Fruit fly (Drosophila melanogaster) whole organism, wandering third instar larva: ENCODE results near the gene CG14440.

ENCODE experiments used
- Abd-B ChIP-seq: fragments of >200 bp; optimal IDR thresholded peaks from 2 replicates; lab custom pipeline; 2017; ENCODE audit warnings: missing biosample characterization, missing genetic modification characterization
- CG9705 ChIP-seq: fragments of 200-800 bp; sonication (Bioruptor generic); optimal IDR thresholded peaks from 2 replicates; lab custom pipeline; 2018; ENCODE audit warnings: missing biosample characterization, mild to moderate bottlenecking, missing genetic modification characterization
- CrebA ChIP-seq: fragments of 200-800 bp; sonication (Bioruptor generic); optimal IDR thresholded peaks from 2 replicates; lab custom pipeline; 2016; ENCODE audit warnings: missing biosample characterization, mild to moderate bottlenecking, missing genetic modification characterization, borderline replicate concordance
- Dfd ChIP-seq: fragments of >200 bp; optimal IDR thresholded peaks from 2 replicates; lab custom pipeline; 2017; ENCODE audit warnings: missing biosample characterization, missing genetic modification characterization
- Dif ChIP-seq: fragments of 200-275, 200-300 bp; sonication (Bioruptor generic); optimal IDR thresholded peaks from 2 replicates; lab custom pipeline; 2018; ENCODE audit warnings: missing biosample characterization, missing genetic modification characterization; ENCODE audit not compliant: partially characterized antibody
- GATAd ChIP-seq: sonication (Bioruptor generic); optimal IDR thresholded peaks from 2 replicates; lab custom pipeline; 2016; ENCODE audit warnings: missing biosample characterization, missing genetic modification characterization
- HLH106 ChIP-seq: fragments of 200-800 bp; optimal IDR thresholded peaks from 3 replicates; lab custom pipeline; 2019; ENCODE audit warnings: missing biosample characterization, mild to moderate bottlenecking, missing genetic modification characterization, moderate library complexity
- Hnf4 ChIP-seq: fragments of 200-800 bp; sonication (Bioruptor generic); optimal IDR thresholded peaks from 2 replicates; lab custom pipeline; 2016; ENCODE audit warnings: missing biosample characterization, mild to moderate bottlenecking, missing genetic modification characterization
- Hr83 ChIP-seq: fragments of 200-300 bp; sonication (Bioruptor generic); optimal IDR thresholded peaks from 2 replicates; lab custom pipeline; 2016; ENCODE audit warnings: missing biosample characterization, mild to moderate bottlenecking, missing genetic modification characterization, moderate library complexity; ENCODE audit not compliant: poor library complexity, severe bottlenecking
- Jra ChIP-seq: sonication (Bioruptor generic); optimal IDR thresholded peaks from 2 replicates; lab custom pipeline; 2016; ENCODE audit warnings: missing biosample characterization, missing genetic modification characterization
- Mio ChIP-seq: sonication (Bioruptor generic); optimal IDR thresholded peaks from 2 replicates; lab custom pipeline; 2016; ENCODE audit warnings: missing biosample characterization, missing genetic modification characterization
- Myc ChIP-seq: fragments of >200 bp; optimal IDR thresholded peaks from 2 replicates; lab custom pipeline; 2017
- N ChIP-seq: fragments of >200 bp; optimal IDR thresholded peaks from 2 replicates; lab custom pipeline; 2018; ENCODE audit warnings: missing biosample characterization, missing external identifiers, missing genetic modification characterization
- OdsH ChIP-seq: fragments of 200-800 bp; sonication (Bioruptor generic); optimal IDR thresholded peaks from 2 replicates; lab custom pipeline; 2016; ENCODE audit warnings: missing biosample characterization, mild to moderate bottlenecking, missing genetic modification characterization
- Rel ChIP-seq, 2 experiments: fragments of 200-800 bp; sonication (Bioruptor generic) in 1 of 2; optimal IDR thresholded peaks; 2 replicates in 1 of 2; 3 replicates in 1 of 2; lab custom pipeline; 2016 to 2019; ENCODE audit warnings: mild to moderate bottlenecking in 2 of 2, missing biosample characterization in 2 of 2, missing genetic modification characterization in 2 of 2, moderate library complexity in 1 of 2
- Sp1 ChIP-seq: fragments of 200-800 bp; sonication (Bioruptor generic); optimal IDR thresholded peaks from 3 replicates; lab custom pipeline; 2019; ENCODE audit warnings: missing biosample characterization, mild to moderate bottlenecking, missing genetic modification characterization, moderate library complexity
- Vsx2 ChIP-seq: fragments of 200-300, 225-300 bp; sonication (Bioruptor generic); optimal IDR thresholded peaks from 2 replicates; lab custom pipeline; 2018; ENCODE audit warnings: missing biosample characterization, missing genetic modification characterization; ENCODE audit not compliant: partially characterized antibody
- br ChIP-seq: fragments of 200-800 bp; sonication (Bioruptor generic); optimal IDR thresholded peaks from 2 replicates; lab custom pipeline; 2016; ENCODE audit warnings: missing biosample characterization, missing genetic modification characterization
- brk ChIP-seq: fragments of 200-800 bp; sonication (Bioruptor generic); optimal IDR thresholded peaks from 2 replicates; lab custom pipeline; 2016; ENCODE audit warnings: missing biosample characterization, mild to moderate bottlenecking, missing genetic modification characterization
- dl ChIP-seq, 2 experiments: fragments of 175-275, 200-275 bp in 1 of 2; fragments of 200-275 bp in 1 of 2; sonication (Bioruptor generic); optimal IDR thresholded peaks; lab custom pipeline; 2018; ENCODE audit warnings: mild to moderate bottlenecking in 2 of 2, missing biosample characterization in 2 of 2, missing genetic modification characterization in 2 of 2, moderate library complexity in 2 of 2; ENCODE audit not compliant: partially characterized antibody in 2 of 2, insufficient read depth in 1 of 2
- dmrt93B ChIP-seq: fragments of 200-800 bp; sonication (Bioruptor generic); optimal IDR thresholded peaks from 2 replicates; lab custom pipeline; 2018; ENCODE audit warnings: missing biosample characterization, mild to moderate bottlenecking, missing genetic modification characterization
- ey ChIP-seq: fragments of 200-800 bp; sonication (Bioruptor generic); optimal IDR thresholded peaks from 2 replicates; lab custom pipeline; 2016; ENCODE audit warnings: missing biosample characterization, missing genetic modification characterization
- foxo ChIP-seq, 2 experiments: fragments of 200-800 bp; sonication (Bioruptor generic); optimal IDR thresholded peaks; 2 replicates in 1 of 2; 3 replicates in 1 of 2; lab custom pipeline; 2016 to 2017; ENCODE audit warnings: missing biosample characterization in 2 of 2, missing genetic modification characterization in 2 of 2
- fru ChIP-seq: fragments of 200-800 bp; sonication (Bioruptor generic); optimal IDR thresholded peaks from 3 replicates; lab custom pipeline; 2016; ENCODE audit warnings: missing biosample characterization, mild to moderate bottlenecking, missing genetic modification characterization
- h ChIP-seq: fragments of 200-800 bp; sonication (Bioruptor generic); optimal IDR thresholded peaks from 3 replicates; lab custom pipeline; 2016; ENCODE audit warnings: missing biosample characterization, mild to moderate bottlenecking, missing genetic modification characterization
- jim ChIP-seq: fragments of 175-275, 200-325 bp; sonication (Bioruptor generic); optimal IDR thresholded peaks from 2 replicates; lab custom pipeline; 2016; ENCODE audit warnings: missing biosample characterization, mild to moderate bottlenecking, missing genetic modification characterization
- lola ChIP-seq: fragments of >200 bp; optimal IDR thresholded peaks from 2 replicates; lab custom pipeline; 2017; ENCODE audit warnings: missing biosample characterization, missing genetic modification characterization
- pan ChIP-seq: fragments of >200 bp; optimal IDR thresholded peaks from 2 replicates; lab custom pipeline; 2017
- psq ChIP-seq: fragments of 200-800 bp; sonication (Bioruptor generic); optimal IDR thresholded peaks from 3 replicates; lab custom pipeline; 2017; ENCODE audit warnings: missing biosample characterization, mild to moderate bottlenecking, missing genetic modification characterization, moderate library complexity
- rgr ChIP-seq: fragments of 200-800 bp; sonication (Bioruptor generic); optimal IDR thresholded peaks from 3 replicates; lab custom pipeline; 2016; ENCODE audit warnings: missing biosample characterization, mild to moderate bottlenecking, missing genetic modification characterization
- sage ChIP-seq: fragments of 200-800 bp; sonication (Bioruptor generic); optimal IDR thresholded peaks from 2 replicates; lab custom pipeline; 2016; ENCODE audit warnings: missing biosample characterization, mild to moderate bottlenecking, missing genetic modification characterization
- sv ChIP-seq: fragments of 200-800 bp; sonication (Bioruptor generic); optimal IDR thresholded peaks from 3 replicates; lab custom pipeline; 2016; ENCODE audit warnings: missing biosample characterization, missing genetic modification characterization
- tai ChIP-seq: sonication (Bioruptor generic); optimal IDR thresholded peaks from 2 replicates; lab custom pipeline; 2016; ENCODE audit warnings: missing biosample characterization, missing genetic modification characterization
- usp ChIP-seq: fragments of >200 bp; optimal IDR thresholded peaks from 2 replicates; lab custom pipeline; 2017; ENCODE audit warnings: missing biosample characterization, missing genetic modification characterization
- woc ChIP-seq: sonication (Bioruptor generic); optimal IDR thresholded peaks from 2 replicates; lab custom pipeline; 2016; ENCODE audit warnings: missing biosample characterization, mild to moderate bottlenecking, missing genetic modification characterization

CG14440 gene

DNA sequence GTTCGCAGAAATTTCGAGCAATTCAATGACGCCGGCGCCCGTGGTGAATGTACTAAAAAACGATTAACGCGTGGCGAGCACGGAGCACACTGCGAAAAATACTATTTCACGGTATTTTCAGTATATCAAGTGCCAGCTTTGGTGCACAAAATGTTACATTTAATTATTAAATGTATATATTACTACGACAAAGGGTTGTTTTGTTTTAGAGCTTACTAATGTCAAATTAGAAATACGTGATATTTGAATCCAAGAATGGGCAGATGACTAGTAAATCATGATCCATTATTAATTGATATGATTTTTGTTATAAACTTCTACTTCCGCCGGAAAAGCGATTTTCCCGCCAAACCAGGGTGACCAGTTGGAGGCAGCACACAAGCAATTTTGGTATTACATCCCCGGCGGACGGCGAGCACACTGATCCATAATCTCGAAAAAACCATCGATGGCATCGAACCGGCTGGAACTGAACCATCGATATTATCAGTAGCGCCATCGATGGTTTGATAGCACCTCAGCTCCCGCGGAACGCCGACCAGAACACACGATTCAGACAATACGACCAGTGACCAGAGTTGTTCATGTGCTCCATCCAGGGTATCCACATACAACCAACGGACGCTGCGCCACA lies 44.1 kb downstream of the CG14440 start, which contains the start of the genes CG3226 and Cdc7:
Gene CG3226, minus strand, starts transcription at position 51 of the 634 bp plus-strand sequence.
Gene Cdc7, plus strand, starts transcription at position 344 of the 634 bp plus-strand sequence.
- peak; percentile 76 for TF ChIP-seq dmrt93B (GFP tag; lab: Kevin White, UChicago)
- TF ChIP-seq Sp1 (GFP tag; lab: Kevin White, UChicago) = peak; percentile 76
- no peak for TF ChIP-seq Vsx2 (GFP tag; lab: Kevin White, UChicago)
- TF ChIP-seq h (GFP tag; lab: Kevin White, UChicago) = peak; percentile 66
- TF ChIP-seq psq = peak; percentile 53
- TF ChIP-seq tai (GFP tag; lab: Kevin White, UChicago) = no peak
- TF ChIP-seq Hnf4 (GFP tag; lab: Kevin White, UChicago) = no peak
- no peak for TF ChIP-seq Rel (GFP tag; optimal IDR thresholded peaks at IDR 0.05; lab: Kevin White, UChicago)
- TF ChIP-seq Rel (tag; optimal IDR thresholded peaks at IDR 0.05; lab: Kevin White, UChicago) = peak; percentile 43
- peak; percentile 27 for TF ChIP-seq woc (GFP tag; lab: Kevin White, UChicago)
- TF ChIP-seq sage = peak; percentile 6
- no peak for TF ChIP-seq Mio (GFP tag; lab: Kevin White, UChicago)
- peak; percentile 67 for TF ChIP-seq HLH106 (tag; lab: Kevin White, UChicago)
- TF ChIP-seq Jra (GFP tag; lab: Kevin White, UChicago) = peak; percentile 41
- no peak for TF ChIP-seq Abd-B (GFP tag; lab: Kevin White, UChicago)
- peak; percentile 15 for TF ChIP-seq Myc (lab: Kevin White, UChicago)
- no peak for TF ChIP-seq lola (GFP tag; lab: Kevin White, UChicago)
- TF ChIP-seq Hr83 (GFP tag; lab: Kevin White, UChicago) = peak; percentile 54
- TF ChIP-seq jim (GFP tag; lab: Kevin White, UChicago) = no peak
- TF ChIP-seq GATAd (GFP tag; lab: Kevin White, UChicago) = no peak
- peak; percentile 64 for TF ChIP-seq OdsH (GFP tag; lab: Kevin White, UChicago)
- TF ChIP-seq foxo (GFP tag; optimal IDR thresholded peaks at IDR 0.05; lab: Kevin White, UChicago) = peak in 1 of 2 experiments; percentile 53
- no peak for TF ChIP-seq usp (GFP tag; lab: Kevin White, UChicago)
- peak; percentile 54 for TF ChIP-seq br
- peak; percentile 72 for TF ChIP-seq CG9705
- no peak for TF ChIP-seq sv (GFP tag; lab: Kevin White, UChicago)
- TF ChIP-seq Dif (GFP tag; lab: Kevin White, UChicago) = no peak
- TF ChIP-seq ey (GFP tag; lab: Kevin White, UChicago) = no peak
- TF ChIP-seq fru = peak; percentile 100
- no peak for TF ChIP-seq pan (lab: Kevin White, UChicago)
- TF ChIP-seq rgr = peak; percentile 80
- no peak for TF ChIP-seq N (GFP tag; lab: Kevin White, UChicago)
- no peak for TF ChIP-seq CrebA (GFP tag; lab: Kevin White, UChicago)
- TF ChIP-seq dl (GFP tag; optimal IDR thresholded peaks at IDR 0.05; lab: Kevin White, UChicago; ENCODE audit: insufficient read depth in 1 of 2, partially characterized antibody in 2 of 2) = no peak
- no peak for TF ChIP-seq Dfd (GFP tag; lab: Kevin White, UChicago)

DNA sequence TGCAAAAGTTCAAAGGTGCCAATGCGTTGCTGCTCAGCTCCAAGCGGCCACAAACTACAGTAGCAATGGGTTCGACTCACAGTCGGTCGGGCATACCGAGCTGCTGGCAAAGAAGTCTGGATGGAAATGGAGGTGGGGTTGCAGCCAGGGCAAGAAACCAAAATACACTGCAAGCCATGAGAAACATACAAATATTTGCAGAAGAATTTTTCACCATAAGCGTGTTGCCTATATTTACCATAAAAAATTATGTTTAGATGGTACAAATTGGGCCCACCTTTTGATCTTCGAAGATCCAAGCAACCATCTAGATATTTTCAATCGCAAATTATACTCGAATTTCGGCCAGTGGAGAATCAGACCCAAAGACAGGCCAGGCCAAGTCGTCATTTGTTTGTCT lies 51.5 kb downstream of the CG14440 start:
- TF ChIP-seq Dfd (GFP tag; lab: Kevin White, UChicago) = no peak
- TF ChIP-seq usp (GFP tag; lab: Kevin White, UChicago) = no peak
- TF ChIP-seq HLH106 (tag; lab: Kevin White, UChicago) = peak; percentile 10
- peak; percentile 0 for TF ChIP-seq woc (GFP tag; lab: Kevin White, UChicago)
- TF ChIP-seq CrebA (GFP tag; lab: Kevin White, UChicago) = no peak
- TF ChIP-seq tai (GFP tag; lab: Kevin White, UChicago) = no peak
- no peak for TF ChIP-seq brk (GFP tag; lab: Kevin White, UChicago)
- no peak for TF ChIP-seq h (GFP tag; lab: Kevin White, UChicago)
- no peak for TF ChIP-seq Mio (GFP tag; lab: Kevin White, UChicago)
- no peak for TF ChIP-seq GATAd (GFP tag; lab: Kevin White, UChicago)
- peak; percentile 22 for TF ChIP-seq fru
- TF ChIP-seq Dif (GFP tag; lab: Kevin White, UChicago) = no peak
- no peak for TF ChIP-seq CG9705
